Worm (Caenorhabditis elegans) whole organism, mixed stage, embryonic: Measurements from ENCODE around the gene W08E12.2.

Source experiments
- ceh-39 ChIP-seq: fragments of 150-350 bp; optimal IDR thresholded peaks from 2 replicates; lab custom pipeline; 2014; ENCODE audit warnings: missing biosample characterization, missing genetic modification characterization
- elt-1 ChIP-seq: sonication (generic microtip); optimal IDR thresholded peaks from 2 replicates; lab custom pipeline; 2017; ENCODE audit warnings: missing genetic modification characterization, mild to moderate bottlenecking, missing compliant biosample characterization, antibody characterized with exemption, moderate library complexity, borderline replicate concordance; ENCODE audit not compliant: insufficient read depth
- nhr-28 ChIP-seq: fragments of 150-350 bp; optimal IDR thresholded peaks from 2 replicates; lab custom pipeline; 2014; ENCODE audit warnings: missing biosample characterization, missing genetic modification characterization
- snpc-4 ChIP-seq: fragments of 150-350 bp; optimal IDR thresholded peaks from 2 replicates; lab custom pipeline; 2014; ENCODE audit warnings: missing biosample characterization, missing genetic modification characterization

DNA sequence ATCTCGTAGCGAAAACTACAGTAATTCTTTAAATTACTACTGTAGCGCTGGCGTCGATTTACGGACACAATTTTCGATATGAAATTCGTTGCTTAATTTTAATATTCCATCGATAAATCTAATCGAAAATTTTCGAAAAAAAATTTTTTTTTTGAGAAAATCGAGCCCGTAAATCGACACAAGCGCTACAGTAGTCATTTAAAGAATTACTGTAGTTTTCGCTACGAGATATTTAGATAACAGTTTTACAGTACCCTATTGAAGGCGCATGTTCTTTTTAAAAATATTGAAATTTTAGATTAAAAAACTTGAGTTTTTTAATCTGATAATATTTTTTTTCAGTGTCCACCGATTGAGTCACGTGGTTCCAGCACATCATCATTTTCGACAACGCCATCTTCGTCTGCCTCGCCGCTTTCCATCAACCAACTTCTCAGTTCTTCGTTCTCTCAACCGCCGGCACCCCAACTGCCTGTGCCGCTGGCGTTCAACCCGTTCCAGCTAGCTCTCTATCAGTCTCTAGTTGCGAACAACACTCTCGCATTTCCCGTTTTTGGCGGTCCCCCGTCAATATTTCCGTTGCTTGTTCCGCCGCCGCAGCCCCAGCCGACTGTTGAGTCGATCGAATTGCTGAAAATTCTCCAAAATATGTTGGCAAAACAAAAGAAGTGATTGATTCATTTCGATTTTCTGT is 11.7 kb upstream of the W08E12.2 start:
- TF ChIP-seq nhr-28 (no peak), snpc-4 (no peak), ceh-39 (tag; lab: Kevin White, UChicago) (no peak), elt-1 (no peak)
